Fruit fly (Drosophila melanogaster) whole organism, embryonic: Measurements from ENCODE around the gene CG32647.

Experiments used
- Ada2b ChIP-seq: fragments of 200-800 bp; sonication (Bioruptor generic); IDR thresholded peaks from 2 replicates; pipeline ENCODE4 v1.3.6; 2022; ENCODE audit warnings: missing biosample characterization, missing genetic modification characterization
- Blimp-1 ChIP-seq: fragments of 200-800 bp; sonication (Bioruptor generic); optimal IDR thresholded peaks from 3 replicates; lab custom pipeline; 2018; ENCODE audit warnings: missing biosample characterization, missing genetic modification characterization, mild to moderate bottlenecking, moderate library complexity, missing genetic modification reagents
- CG1024 ChIP-seq: fragments of 200-800 bp; sonication (Bioruptor generic); IDR thresholded peaks from 2 replicates; pipeline ENCODE4 v1.3.6; 2022; ENCODE audit warnings: missing biosample characterization, missing genetic modification characterization
- CG12155 ChIP-seq: fragments of 200-800 bp; sonication (Bioruptor generic); optimal IDR thresholded peaks from 3 replicates; lab custom pipeline; 2016; ENCODE audit warnings: missing biosample characterization, missing genetic modification characterization
- CG15073 ChIP-seq: fragments of 200-800 bp; sonication (Bioruptor generic); optimal IDR thresholded peaks from 2 replicates; lab custom pipeline; 2016; ENCODE audit warnings: missing biosample characterization, missing genetic modification characterization
- CG15269 ChIP-seq: fragments of 200-800 bp; sonication (Bioruptor generic); optimal IDR thresholded peaks from 2 replicates; lab custom pipeline; 2018; ENCODE audit warnings: missing biosample characterization, mild to moderate bottlenecking, missing genetic modification characterization, moderate library complexity
- CG18011 ChIP-seq: fragments of 200-800 bp; sonication (Bioruptor generic); optimal IDR thresholded peaks from 2 replicates; lab custom pipeline; 2017; ENCODE audit warnings: missing biosample characterization, missing genetic modification characterization, mild to moderate bottlenecking, moderate library complexity, missing genotype
- CG1832 ChIP-seq: fragments of 200-800 bp; sonication (Bioruptor generic); optimal IDR thresholded peaks from 2 replicates; lab custom pipeline; 2017; ENCODE audit warnings: missing biosample characterization, mild to moderate bottlenecking, missing genetic modification characterization, inconsistent platforms
- CG30431 ChIP-seq: fragments of 200-800 bp; sonication (Bioruptor generic); optimal IDR thresholded peaks from 2 replicates; lab custom pipeline; 2017; ENCODE audit warnings: missing biosample characterization, missing genetic modification characterization
- CG3726 ChIP-seq: fragments of 200-800 bp; sonication (Bioruptor generic); IDR thresholded peaks from 3 replicates; pipeline ENCODE4, ENCODE4 v1.3.6; 2022; ENCODE audit warnings: missing biosample characterization, missing genetic modification characterization
- CG5180 ChIP-seq: fragments of 200-800 bp; sonication (Bioruptor generic); optimal IDR thresholded peaks from 3 replicates; lab custom pipeline; 2017; ENCODE audit warnings: missing biosample characterization, missing genetic modification characterization, mild to moderate bottlenecking, moderate library complexity, missing genetic modification reagents
- CG6254 ChIP-seq: fragments of 200-800 bp; sonication (Bioruptor generic); optimal IDR thresholded peaks from 3 replicates; lab custom pipeline; 2017; ENCODE audit warnings: mild to moderate bottlenecking, missing biosample characterization, missing genetic modification reagents, missing genetic modification characterization
- CG6765 ChIP-seq: fragments of 200-800 bp; sonication (Bioruptor generic); optimal IDR thresholded peaks from 3 replicates; lab custom pipeline; 2017; ENCODE audit warnings: missing biosample characterization, mild to moderate bottlenecking, missing genetic modification characterization
- CG6791 ChIP-seq: fragments of 200-800 bp; sonication (Bioruptor generic); IDR thresholded peaks from 3 replicates; pipeline ENCODE4 v1.3.6; 2022; ENCODE audit warnings: missing biosample characterization, missing genetic modification characterization; ENCODE audit not compliant: partially characterized antibody
- CG7839 ChIP-seq: fragments of 200-800 bp; sonication (Bioruptor generic); optimal IDR thresholded peaks from 3 replicates; lab custom pipeline; 2018; ENCODE audit warnings: missing biosample characterization, mild to moderate bottlenecking, missing genetic modification characterization, moderate library complexity
- CG8290 ChIP-seq, 3 experiments: fragments of 200-800 bp; sonication (Bioruptor generic); optimal IDR thresholded peaks; 2 replicates each; lab custom pipeline; 2016 to 2019; ENCODE audit warnings: missing biosample characterization in 3 of 3, missing genetic modification characterization in 3 of 3, mild to moderate bottlenecking in 2 of 3, moderate library complexity in 1 of 3
- HLH3B ChIP-seq: fragments of 200-800 bp; sonication (Bioruptor generic); IDR thresholded peaks from 2 replicates; pipeline ENCODE4 v1.3.6; 2022; ENCODE audit warnings: missing biosample characterization, missing genetic modification characterization
- Hr3 ChIP-seq: fragments of 200-800 bp; sonication (Bioruptor generic); optimal IDR thresholded peaks from 3 replicates; lab custom pipeline; 2016; ENCODE audit warnings: missing biosample characterization, missing genetic modification characterization
- Hsf ChIP-seq: fragments of 200-800 bp; sonication (Bioruptor generic); optimal IDR thresholded peaks from 3 replicates; lab custom pipeline; 2016; ENCODE audit warnings: missing biosample characterization, missing genetic modification characterization
- Lhr ChIP-seq: fragments of 200-800 bp; sonication (Bioruptor generic); optimal IDR thresholded peaks from 3 replicates; lab custom pipeline; 2017; ENCODE audit warnings: mild to moderate bottlenecking, missing biosample characterization, missing genetic modification reagents, missing genetic modification characterization
- MTF-1 ChIP-seq: fragments of 200-800 bp; sonication (Bioruptor generic); optimal IDR thresholded peaks from 2 replicates; lab custom pipeline; 2018; ENCODE audit warnings: missing biosample characterization, mild to moderate bottlenecking, missing genetic modification characterization, borderline replicate concordance
- Mes4 ChIP-seq: fragments of 200-800 bp; sonication (Bioruptor generic); optimal IDR thresholded peaks from 2 replicates; lab custom pipeline; 2016; ENCODE audit warnings: missing biosample characterization, missing genetic modification characterization
- NC2β ChIP-seq: fragments of 200-800 bp; sonication (Bioruptor generic); optimal IDR thresholded peaks from 2 replicates; lab custom pipeline; 2016; ENCODE audit warnings: missing biosample characterization, missing genetic modification characterization
- Neu2 ChIP-seq: fragments of 200-800 bp; sonication (Bioruptor generic); optimal IDR thresholded peaks from 3 replicates; lab custom pipeline; 2016; ENCODE audit warnings: missing biosample characterization, missing genetic modification characterization, borderline replicate concordance
- Nf-YC ChIP-seq: fragments of 200-800 bp; optimal IDR thresholded peaks from 3 replicates; lab custom pipeline; 2019; ENCODE audit warnings: missing biosample characterization, mild to moderate bottlenecking, missing genetic modification characterization, moderate library complexity
- NfI ChIP-seq: fragments of 200-800 bp; sonication (Bioruptor generic); optimal IDR thresholded peaks from 3 replicates; lab custom pipeline; 2018; ENCODE audit warnings: missing biosample characterization, mild to moderate bottlenecking, missing genetic modification characterization, moderate library complexity
- PHDP ChIP-seq: fragments of 200-800 bp; sonication (Bioruptor generic); optimal IDR thresholded peaks from 3 replicates; lab custom pipeline; 2018; ENCODE audit warnings: missing biosample characterization, mild to moderate bottlenecking, missing genetic modification characterization, moderate library complexity
- Sox100B ChIP-seq: fragments of 200-800 bp; sonication (Bioruptor generic); optimal IDR thresholded peaks from 3 replicates; lab custom pipeline; 2018; ENCODE audit warnings: missing biosample characterization, mild to moderate bottlenecking, missing genetic modification characterization
- Tbp ChIP-seq: fragments of >200 bp; optimal IDR thresholded peaks from 2 replicates; lab custom pipeline; 2018; ENCODE audit warnings: missing biosample characterization, missing genetic modification characterization
- Xbp1 ChIP-seq: fragments of 200-800 bp; sonication (Bioruptor generic); optimal IDR thresholded peaks from 3 replicates; lab custom pipeline; 2016; ENCODE audit warnings: missing biosample characterization, mild to moderate bottlenecking, missing genetic modification characterization
- ab ChIP-seq: fragments of 200-800 bp; sonication (Bioruptor generic); optimal IDR thresholded peaks from 2 replicates; lab custom pipeline; 2016; ENCODE audit warnings: missing biosample characterization, missing genetic modification characterization
- abd-A ChIP-seq: fragments of 200-800 bp; sonication (Bioruptor generic); optimal IDR thresholded peaks from 3 replicates; lab custom pipeline; 2019; ENCODE audit warnings: missing biosample characterization, mild to moderate bottlenecking, missing genetic modification characterization, moderate library complexity
- al ChIP-seq: fragments of 200-800 bp; sonication (Bioruptor generic); IDR thresholded peaks from 2 replicates; pipeline ENCODE4 v1.3.6; 2022; ENCODE audit warnings: missing biosample characterization, missing genetic modification characterization
- ap ChIP-seq: fragments of 200-800 bp; sonication (Bioruptor generic); IDR thresholded peaks from 2 replicates; pipeline ENCODE4 v1.3.6; 2022; ENCODE audit warnings: missing biosample characterization, missing genetic modification characterization
- ara ChIP-seq: fragments of 200-800 bp; sonication (Bioruptor generic); IDR thresholded peaks from 2 replicates; pipeline ENCODE4 v1.3.6; 2022; ENCODE audit warnings: missing biosample characterization, missing genetic modification characterization
- fd96Cb ChIP-seq: fragments of 200-800 bp; sonication (Bioruptor generic); optimal IDR thresholded peaks from 2 replicates; lab custom pipeline; 2018; ENCODE audit warnings: missing biosample characterization, mild to moderate bottlenecking, missing genetic modification characterization, moderate library complexity
- gcm2 ChIP-seq: fragments of 200-800 bp; sonication (Bioruptor generic); optimal IDR thresholded peaks from 2 replicates; lab custom pipeline; 2016; ENCODE audit warnings: missing biosample characterization, missing genetic modification characterization
- knrl ChIP-seq: fragments of 200-800 bp; sonication (Bioruptor generic); IDR thresholded peaks from 3 replicates; pipeline ENCODE4 v1.3.6; 2022; ENCODE audit warnings: missing biosample characterization, missing genetic modification characterization; ENCODE audit not compliant: partially characterized antibody
- lmd ChIP-seq: fragments of 200-800 bp; sonication (Bioruptor generic); IDR thresholded peaks from 2 replicates; pipeline ENCODE4 v1.3.6; 2022; ENCODE audit warnings: missing biosample characterization, missing genetic modification characterization
- maf-S ChIP-seq: fragments of 200-800 bp; sonication (Bioruptor generic); optimal IDR thresholded peaks from 2 replicates; lab custom pipeline; 2016; ENCODE audit warnings: missing biosample characterization, missing genetic modification characterization
- mirr ChIP-seq: fragments of 200-800 bp; sonication (Bioruptor generic); optimal IDR thresholded peaks from 3 replicates; lab custom pipeline; 2018; ENCODE audit warnings: missing biosample characterization, mild to moderate bottlenecking, missing genetic modification characterization
- nom ChIP-seq: fragments of 200-800 bp; sonication (Bioruptor generic); optimal IDR thresholded peaks from 2 replicates; lab custom pipeline; 2017; ENCODE audit warnings: missing biosample characterization, missing genetic modification characterization, mild to moderate bottlenecking, moderate library complexity, missing genetic modification reagents
- sna ChIP-seq: fragments of 200-800 bp; sonication (Bioruptor generic); IDR thresholded peaks from 2 replicates; pipeline ENCODE4 v1.3.6; 2022; ENCODE audit warnings: missing biosample characterization, missing genetic modification characterization; ENCODE audit not compliant: partially characterized antibody
- sr ChIP-seq: fragments of 200-800 bp; sonication (Bioruptor generic); IDR thresholded peaks from 3 replicates; pipeline ENCODE4 v1.3.6; 2022; ENCODE audit warnings: missing biosample characterization, missing genetic modification characterization
- trem ChIP-seq: fragments of 200-800 bp; optimal IDR thresholded peaks from 3 replicates; lab custom pipeline; 2019; ENCODE audit warnings: missing biosample characterization, mild to moderate bottlenecking, missing genetic modification characterization, moderate library complexity
- wek ChIP-seq: fragments of 200-800 bp; sonication (Bioruptor generic); optimal IDR thresholded peaks from 3 replicates; lab custom pipeline; 2018; ENCODE audit warnings: missing biosample characterization, mild to moderate bottlenecking, missing genetic modification characterization, moderate library complexity
- zen ChIP-seq: fragments of 200-800 bp; sonication (Bioruptor generic); optimal IDR thresholded peaks from 3 replicates; lab custom pipeline; 2018; ENCODE audit warnings: missing biosample characterization, mild to moderate bottlenecking, missing genetic modification characterization, moderate library complexity

Gene CG32647

DNA sequence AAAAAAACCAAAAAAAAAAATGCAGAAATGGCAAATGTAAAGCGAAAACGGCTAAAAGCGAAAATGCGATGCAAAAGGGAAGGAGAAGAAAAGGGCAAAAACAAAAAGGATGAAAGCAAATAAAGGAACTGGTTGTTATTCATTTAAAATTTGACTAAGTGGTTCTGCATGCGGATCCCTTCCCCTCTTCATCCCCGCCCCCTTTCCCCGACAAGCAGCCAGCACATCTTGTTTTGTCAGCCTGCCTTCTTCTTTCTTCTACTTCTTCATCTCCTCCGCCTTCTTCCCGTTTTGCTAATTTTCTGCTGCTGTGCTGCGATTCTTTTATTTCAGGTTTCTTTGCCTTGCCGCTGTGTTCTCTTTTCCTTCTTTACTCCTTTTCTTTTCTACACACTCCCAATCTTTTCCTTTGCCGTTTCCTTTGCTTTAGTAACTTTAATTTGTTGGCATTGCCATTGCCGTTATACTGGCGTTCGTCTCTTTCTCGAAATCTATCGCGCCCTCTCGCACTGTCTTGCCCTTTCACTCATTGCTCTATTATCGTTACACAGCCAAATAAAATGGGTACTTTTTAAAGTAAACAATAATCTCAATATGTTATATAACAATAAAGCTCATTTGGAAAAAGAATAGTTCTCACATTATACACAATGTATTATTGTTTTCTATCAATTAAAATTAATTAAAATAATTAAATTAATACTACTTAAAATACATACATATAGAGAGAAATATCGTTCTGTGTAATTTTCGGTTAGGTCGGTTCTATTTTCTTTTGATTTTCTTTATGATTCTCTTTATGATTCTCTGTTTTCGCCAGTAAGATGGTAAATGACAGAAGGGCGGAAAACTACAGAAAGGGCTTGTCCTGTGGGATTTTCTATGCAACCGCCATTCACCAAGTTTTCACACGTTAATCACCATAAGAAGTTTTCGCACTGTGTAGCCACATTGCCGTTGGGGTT lies 36.7 kb downstream of the CG32647 start (continued):
- no peak for TF ChIP-seq al (GFP tag; lab: Robert Waterston, UW)
- TF ChIP-seq Ada2b (GFP tag; lab: Robert Waterston, UW): peak; percentile 24; the same call in 1 of the 2 replicates
- TF ChIP-seq Sox100B (GFP tag; lab: Kevin White, UChicago): peak; percentile 64
- peak; percentile 30 for TF ChIP-seq Nf-YC (tag; lab: Kevin White, UChicago)
- TF ChIP-seq lmd (GFP tag; lab: Robert Waterston, UW): 0 out of 2 replicates have a peak, but pooled peaks have one; percentile 34
- TF ChIP-seq CG6765: peak; percentile 4
- no peak for TF ChIP-seq sna
- TF ChIP-seq mirr (GFP tag; lab: Kevin White, UChicago): no peak
- no peak for TF ChIP-seq CG6791 (GFP tag; lab: Robert Waterston, UW)
- TF ChIP-seq sr (GFP tag; lab: Robert Waterston, UW): no peak
- TF ChIP-seq CG5180: peak; percentile 59
- TF ChIP-seq CG6254 (GFP tag; lab: Kevin White, UChicago): peak; percentile 14
- TF ChIP-seq zen: peak; percentile 82
- peak; percentile 48 for TF ChIP-seq nom
- peak; percentile 79 for TF ChIP-seq Blimp-1
- no peak for TF ChIP-seq gcm2 (GFP tag; lab: Kevin White, UChicago)
- TF ChIP-seq CG15073 (GFP tag; lab: Kevin White, UChicago): no peak
- peak; percentile 68 for TF ChIP-seq fd96Cb (tag; lab: Kevin White, UChicago)
- TF ChIP-seq Lhr (GFP tag; lab: Kevin White, UChicago): no peak
- no peak for TF ChIP-seq maf-S (GFP tag; lab: Kevin White, UChicago)
- no peak for TF ChIP-seq CG1024 (GFP tag; lab: Robert Waterston, UW)
- TF ChIP-seq trem (tag; lab: Kevin White, UChicago): peak; percentile 67
- no peak for TF ChIP-seq ara (GFP tag; lab: Robert Waterston, UW)
- no peak for TF ChIP-seq Tbp (GFP tag; lab: Kevin White, UChicago)
- TF ChIP-seq Neu2 (GFP tag; lab: Kevin White, UChicago): no peak
- TF ChIP-seq MTF-1 (GFP tag; lab: Kevin White, UChicago): no peak
- peak; percentile 61 for TF ChIP-seq CG15269 (tag; lab: Kevin White, UChicago)
- no peak for TF ChIP-seq ab (GFP tag; lab: Kevin White, UChicago)
- peak; percentile 25 for TF ChIP-seq CG8290 (GFP tag; optimal IDR thresholded peaks at IDR 0.05; lab: Kevin White, UChicago)
- no peak for TF ChIP-seq CG8290 (tag; optimal IDR thresholded peaks at IDR 0.05; lab: Kevin White, UChicago)
- peak; percentile 79 for TF ChIP-seq CG7839 (tag; lab: Kevin White, UChicago)
- no peak for TF ChIP-seq ap (GFP tag; lab: Robert Waterston, UW)
- TF ChIP-seq Mes4: no peak
- peak; percentile 19 for TF ChIP-seq Hsf
- TF ChIP-seq CG1832 (GFP tag; lab: Kevin White, UChicago): peak; percentile 30
- TF ChIP-seq CG18011 (GFP tag; lab: Kevin White, UChicago): no peak
- TF ChIP-seq Hr3 (GFP tag; lab: Kevin White, UChicago): peak; percentile 51
- no peak for TF ChIP-seq CG3726
- TF ChIP-seq PHDP (tag; lab: Kevin White, UChicago): peak; percentile 68
- TF ChIP-seq Xbp1 (GFP tag; lab: Kevin White, UChicago): peak; percentile 21
- TF ChIP-seq knrl: no peak
- peak; percentile 52 for TF ChIP-seq abd-A (tag; lab: Kevin White, UChicago)
- TF ChIP-seq NC2β: no peak
- peak; percentile 44; the same call in 1 of the 2 replicates for TF ChIP-seq HLH3B (GFP tag; lab: Robert Waterston, UW)
- no peak for TF ChIP-seq NfI (GFP tag; lab: Kevin White, UChicago)
- TF ChIP-seq wek: no peak
- TF ChIP-seq CG12155 (GFP tag; lab: Kevin White, UChicago): peak; percentile 30
- TF ChIP-seq CG30431: no peak
